Worm (Caenorhabditis elegans) whole organism, L4/young adult: ENCODE measurements around the gene dylt-3.

ENCODE experiments used
- dao-5 ChIP-seq: sonication (generic microtip); optimal IDR thresholded peaks from 2 replicates; lab custom pipeline; 2016; ENCODE audit warnings: missing genotype, missing genetic modification characterization, moderate library complexity, missing compliant biosample characterization
- him-1 ChIP-seq: sonication (generic microtip); optimal IDR thresholded peaks from 2 replicates; lab custom pipeline; 2016; ENCODE audit warnings: missing genotype, missing genetic modification reagents, missing genetic modification characterization, missing compliant biosample characterization

DNA sequence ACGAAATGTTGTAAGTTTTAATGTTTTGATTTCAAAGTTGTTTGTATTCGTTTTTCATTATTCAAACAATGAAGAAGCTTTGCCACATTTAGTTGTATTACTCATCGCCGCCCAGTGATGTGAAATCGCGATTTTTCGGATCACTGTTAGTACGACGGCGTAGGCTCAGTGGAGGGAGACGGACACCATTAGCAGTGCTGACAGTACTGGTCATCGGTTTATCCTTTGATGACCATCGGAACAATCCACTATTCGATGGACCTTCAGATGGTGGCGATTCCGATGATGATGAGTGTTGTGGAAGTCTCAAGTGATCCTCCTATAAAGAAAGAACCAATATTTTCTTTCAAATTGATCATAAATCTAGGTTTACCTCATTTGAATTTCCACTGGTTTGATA lies 6.0 kb downstream of the dylt-3 start:
- TF ChIP-seq him-1 (tag; lab: Kevin White, UChicago) (no peak), dao-5 (tag; lab: Kevin White, UChicago) (no peak)
